Worm (Caenorhabditis elegans) whole organism, young adult: ENCODE data around the gene C53B4.3.

Source experiments
- F49E8.2 ChIP-seq: sonication (generic microtip); optimal IDR thresholded peaks from 3 replicates; lab custom pipeline; 2017; ENCODE audit warnings: missing genetic modification characterization, mild to moderate bottlenecking, missing compliant biosample characterization, antibody characterized with exemption, moderate library complexity; ENCODE audit not compliant: insufficient read depth
- T26A5.8 ChIP-seq: sonication (generic microtip); optimal IDR thresholded peaks from 2 replicates; lab custom pipeline; 2016; ENCODE audit warnings: missing genetic modification characterization, missing compliant biosample characterization
- Y67H2A.10 ChIP-seq: fragments of 200-800 bp; sonication (Bioruptor generic); conservative IDR thresholded peaks from 2 replicates; pipeline ENCODE4 v1.3.6; 2022; ENCODE audit warnings: missing genetic modification reagents, missing genetic modification characterization, missing compliant biosample characterization
- sdz-38 ChIP-seq: sonication (generic microtip); optimal IDR thresholded peaks from 2 replicates; lab custom pipeline; 2016; ENCODE audit warnings: missing genotype, missing genetic modification characterization, missing compliant biosample characterization
- snpc-4 ChIP-seq, 5 experiments: fragments of 150-350 bp in 1 of 5; sonication (generic microtip) in 4 of 5; optimal IDR thresholded peaks; 2 replicates each; lab custom pipeline; 2014 to 2018; ENCODE audit warnings: missing genetic modification characterization in 5 of 5, missing biosample characterization in 3 of 5, antibody characterized with exemption in 2 of 5, mild to moderate bottlenecking in 2 of 5, missing compliant biosample characterization in 2 of 5, missing genotype in 2 of 5, moderate library complexity in 2 of 5, missing genetic modification reagents in 1 of 5

ce11 chrIV:9000664-9001063, 27.2 kb upstream of the C53B4.3 start:
- TF ChIP-seq F49E8.2 (tag; lab: Kevin White, UChicago) (no peak), snpc-4 (GFP tag; optimal IDR thresholded peaks at IDR 0.05; lab: Kevin White, UChicago) (no peak), snpc-4 (tag; optimal IDR thresholded peaks at IDR 0.05; lab: Kevin White, UChicago) (no peak), Y67H2A.10 (no peak), T26A5.8 (tag; lab: Kevin White, UChicago) (no peak), sdz-38 (tag; lab: Kevin White, UChicago) (no peak)
